Fruit fly (Drosophila melanogaster): ENCODE measurements around the gene Msp300.

Msp300 gene

dm6 chr2L:5107626-5108272 is 7.1 kb downstream of the Msp300 start (continued):
- TF ChIP-seq CG16815 (GFP tag; optimal IDR thresholded peaks at IDR 0.05) (peak; percentile 96), CG10565 (GFP tag; optimal IDR thresholded peaks at IDR 0.05) (peak; percentile 62), CG10366 (GFP tag; IDR thresholded peaks at IDR 0.05) (peak; percentile 95), CG34422 (GFP tag; IDR thresholded peaks at IDR 0.05) (peak; percentile 85), NfI (GFP tag; optimal IDR thresholded peaks at IDR 0.05) (peak; percentile 94), vvl (GFP tag; IDR thresholded peaks at IDR 0.05) (peak; percentile 94), mld (GFP tag; IDR thresholded peaks at IDR 0.05; ENCODE audit: partially characterized antibody) (no peak), CG1602 (GFP tag; optimal IDR thresholded peaks at IDR 0.05) (peak; percentile 94), CG32532 (GFP tag; IDR thresholded peaks at IDR 0.05) (peak; percentile 95), CG6254 (GFP tag; optimal IDR thresholded peaks at IDR 0.05) (peak; percentile 75), Atf6 (GFP tag; IDR thresholded peaks at IDR 0.05) (peak; percentile 96), CG4404 (GFP tag; IDR thresholded peaks at IDR 0.05) (peak; percentile 93), CG4730 (GFP tag; IDR thresholded peaks at IDR 0.05) (peak; percentile 89), Pdp1 (GFP tag; optimal IDR thresholded peaks at IDR 0.05) (peak; percentile 91 to 98), CG17361 (GFP tag; IDR thresholded peaks at IDR 0.05) (peak; percentile 83), CG2712 (tag; optimal IDR thresholded peaks at IDR 0.05) (peak; percentile 94), dm (GFP tag; optimal IDR thresholded peaks at IDR 0.05) (peak; percentile 93), otp (GFP tag; IDR thresholded peaks at IDR 0.05) (peak; percentile 88), btn (GFP tag; optimal IDR thresholded peaks at IDR 0.05) (peak; percentile 81), CG10543 (GFP tag; optimal IDR thresholded peaks at IDR 0.05) (peak; percentile 94), Nf-YB (GFP tag; optimal IDR thresholded peaks at IDR 0.05) (peak; percentile 69), kni (GFP tag; optimal IDR thresholded peaks at IDR 0.05) (peak; percentile 13), Nf-YA (GFP tag; IDR thresholded peaks at IDR 0.05) (peak; percentile 85), CG12236 (GFP tag; optimal IDR thresholded peaks at IDR 0.05) (peak; percentile 94), Optix (GFP tag; IDR thresholded peaks at IDR 0.05) (peak; percentile 90), sna (GFP tag; IDR thresholded peaks at IDR 0.05; ENCODE audit: partially characterized antibody) (no peak), CG14014 (GFP tag; IDR thresholded peaks at IDR 0.05) (peak; percentile 97), pan (optimal IDR thresholded peaks at IDR 0.05) (no peak), pan (GFP tag; optimal IDR thresholded peaks at IDR 0.05 in 1 of 2, IDR thresholded peaks at IDR 0.05 in 1 of 2) (peak in 1 of 2 experiments; percentile 96), nmo (GFP tag; optimal IDR thresholded peaks at IDR 0.05) (peak; percentile 95), HLHmδ (GFP tag; optimal IDR thresholded peaks at IDR 0.05) (no peak), CG30403 (GFP tag; optimal IDR thresholded peaks at IDR 0.05) (peak; percentile 99), gfzf (GFP tag; optimal IDR thresholded peaks at IDR 0.05) (peak; percentile 11), CG12391 (tag; optimal IDR thresholded peaks at IDR 0.05) (peak; percentile 96), Rx (GFP tag; IDR thresholded peaks at IDR 0.05) (peak; percentile 94), oc (tag; optimal IDR thresholded peaks at IDR 0.05) (peak; percentile 56), chm (GFP tag; IDR thresholded peaks at IDR 0.05) (peak; percentile 74), pb (GFP tag; optimal IDR thresholded peaks at IDR 0.05) (peak; percentile 93), Hr51 (GFP tag; optimal IDR thresholded peaks at IDR 0.05) (peak; percentile 95 to 97), eyg (GFP tag; optimal IDR thresholded peaks at IDR 0.05) (peak; percentile 97), ab (GFP tag; optimal IDR thresholded peaks at IDR 0.05) (peak; percentile 88), disco-r (GFP tag; optimal IDR thresholded peaks at IDR 0.05) (peak; percentile 95), tin (GFP tag; optimal IDR thresholded peaks at IDR 0.05) (peak; percentile 97), BtbVII (GFP tag; optimal IDR thresholded peaks at IDR 0.05) (peak; percentile 95), CG10321 (GFP tag; IDR thresholded peaks at IDR 0.05) (peak; percentile 72), Dip3 (GFP tag; optimal IDR thresholded peaks at IDR 0.05) (peak; percentile 99), Meics (GFP tag; optimal IDR thresholded peaks at IDR 0.05) (peak; percentile 97), bowl (GFP tag; IDR thresholded peaks at IDR 0.05) (peak; percentile 82), Fer1 (GFP tag; optimal IDR thresholded peaks at IDR 0.05) (peak; percentile 96), CG17802 (tag; optimal IDR thresholded peaks at IDR 0.05) (peak; percentile 71)

Data from whole organism, embryonic.